Worm (Caenorhabditis elegans) whole organism, late embryonic: Measurements from ENCODE around the gene C18D4.6.

Experiments
- F13H6.1 ChIP-seq: sonication (generic microtip); optimal IDR thresholded peaks from 2 replicates; lab custom pipeline; 2016; ENCODE audit warnings: missing genetic modification characterization, missing compliant biosample characterization
- ahr-1 ChIP-seq: sonication (generic microtip); optimal IDR thresholded peaks from 2 replicates; lab custom pipeline; 2016; ENCODE audit warnings: missing genetic modification characterization, missing compliant biosample characterization
- ceh-24 ChIP-seq: sonication (generic microtip); optimal IDR thresholded peaks from 2 replicates; lab custom pipeline; 2016; ENCODE audit warnings: mild to moderate bottlenecking, missing genetic modification characterization, missing compliant biosample characterization
- ceh-31 ChIP-seq: sonication (generic microtip); optimal IDR thresholded peaks from 2 replicates; lab custom pipeline; 2016; ENCODE audit warnings: missing genetic modification characterization, missing compliant biosample characterization
- ceh-6 ChIP-seq: fragments of 200-800 bp; sonication (Bioruptor generic); optimal IDR thresholded peaks from 2 replicates; lab custom pipeline; 2018; ENCODE audit warnings: mild to moderate bottlenecking, missing genetic modification characterization, missing compliant biosample characterization
- elt-2 ChIP-seq: sonication (generic microtip); optimal IDR thresholded peaks from 2 replicates; lab custom pipeline; 2016; ENCODE audit warnings: missing genetic modification reagents, missing genetic modification characterization, missing compliant biosample characterization
- fkh-6 ChIP-seq: sonication (generic microtip); optimal IDR thresholded peaks from 2 replicates; lab custom pipeline; 2016; ENCODE audit warnings: missing genetic modification characterization, missing compliant biosample characterization
- pag-3 ChIP-seq: sonication (generic microtip); optimal IDR thresholded peaks from 2 replicates; lab custom pipeline; 2016; ENCODE audit warnings: missing compliant biosample characterization, missing genetic modification characterization, borderline replicate concordance
- pax-1 ChIP-seq: fragments of 150-350 bp; optimal IDR thresholded peaks from 2 replicates; lab custom pipeline; 2014; ENCODE audit warnings: missing biosample characterization, missing genetic modification characterization
- pros-1 ChIP-seq: fragments of 150-350 bp; optimal IDR thresholded peaks from 2 replicates; lab custom pipeline; 2014; ENCODE audit warnings: missing biosample characterization, missing genetic modification reagents, missing genetic modification characterization
- ttx-3 ChIP-seq: sonication (generic microtip); optimal IDR thresholded peaks from 2 replicates; lab custom pipeline; 2016; ENCODE audit warnings: missing genetic modification reagents, missing genetic modification characterization, missing compliant biosample characterization
- zip-5 ChIP-seq: sonication (generic microtip); optimal IDR thresholded peaks from 2 replicates; lab custom pipeline; 2016; ENCODE audit warnings: missing genetic modification characterization, missing compliant biosample characterization

Gene C18D4.6

ce11 chrV:17486034-17486433, 52.1 kb downstream of the C18D4.6 start, which contains the start of gene scl-24:
Gene scl-24, plus strand, starts transcription at chrV:17486334.
- TF ChIP-seq zip-5 (tag; lab: Kevin White, UChicago) (no peak), ahr-1 (tag; lab: Kevin White, UChicago) (no peak), ceh-24 (tag; lab: Kevin White, UChicago) (no peak), pax-1 (no peak), pros-1 (tag; lab: Kevin White, UChicago) (no peak), F13H6.1 (tag; lab: Kevin White, UChicago) (no peak), pag-3 (tag; lab: Kevin White, UChicago) (no peak), ceh-31 (no peak), ceh-6 (GFP tag; lab: Kevin White, UChicago) (no peak), fkh-6 (tag; lab: Kevin White, UChicago) (no peak), ttx-3 (tag; lab: Kevin White, UChicago) (no peak), elt-2 (tag; lab: Kevin White, UChicago) (no peak)
